Worm (Caenorhabditis elegans): ENCODE data around the gene mex-5.

ce11 chrIV:13314181-13314580 is 39.3 kb upstream of the mex-5 start:
- peak; percentile 11 for TF ChIP-seq lin-13 (GFP tag; optimal IDR thresholded peaks at IDR 0.05)
- TF ChIP-seq lin-39 (tag; optimal IDR thresholded peaks at IDR 0.05), result no peak
- TF ChIP-seq ceh-82 (tag; optimal IDR thresholded peaks at IDR 0.05), result no peak
- TF ChIP-seq snpc-4 (tag; optimal IDR thresholded peaks at IDR 0.05), result no peak
- TF ChIP-seq unc-62 (GFP tag; optimal IDR thresholded peaks at IDR 0.05), result no peak
- TF ChIP-seq lin-11 (tag; optimal IDR thresholded peaks at IDR 0.05), result no peak
- TF ChIP-seq nhr-11 (tag; optimal IDR thresholded peaks at IDR 0.05), result no peak
- no peak for TF ChIP-seq Y55F3AM.14 (GFP tag; optimal IDR thresholded peaks at IDR 0.05)
- TF ChIP-seq skn-1 (tag; optimal IDR thresholded peaks at IDR 0.05), result no peak
- no peak for TF ChIP-seq nhr-25 (tag; optimal IDR thresholded peaks at IDR 0.05)
- TF ChIP-seq nhr-237 (tag; optimal IDR thresholded peaks at IDR 0.05), result no peak
